Fruit fly (Drosophila melanogaster) whole organism, embryonic: ENCODE data around the gene yellow-e.

Experiments
- ATbp ChIP-seq: fragments of 200-800 bp; sonication (Bioruptor generic); optimal IDR thresholded peaks from 2 replicates; lab custom pipeline; 2017; ENCODE audit warnings: missing biosample characterization, mild to moderate bottlenecking, missing genetic modification characterization, missing genetic modification reagents
- Atf6 ChIP-seq: fragments of 200-800 bp; sonication (Bioruptor generic); IDR thresholded peaks from 2 replicates; pipeline ENCODE4 v1.3.6; 2022; ENCODE audit warnings: missing biosample characterization, missing genetic modification characterization
- BEAF-32 ChIP-seq: fragments of 200-800 bp; sonication (Bioruptor generic); optimal IDR thresholded peaks from 3 replicates; lab custom pipeline; 2017; ENCODE audit warnings: missing biosample characterization, missing genetic modification characterization, mild to moderate bottlenecking, moderate library complexity, missing genetic modification reagents
- Blimp-1 ChIP-seq: fragments of 200-800 bp; sonication (Bioruptor generic); optimal IDR thresholded peaks from 3 replicates; lab custom pipeline; 2018; ENCODE audit warnings: missing biosample characterization, missing genetic modification characterization, mild to moderate bottlenecking, moderate library complexity, missing genetic modification reagents
- CG10654 ChIP-seq: fragments of 200-800 bp; sonication (Bioruptor generic); optimal IDR thresholded peaks from 2 replicates; lab custom pipeline; 2016; ENCODE audit warnings: missing biosample characterization, missing genetic modification characterization
- CG11247 ChIP-seq: fragments of 200-800 bp; sonication (Bioruptor generic); IDR thresholded peaks from 2 replicates; pipeline ENCODE4 v1.3.6; 2022; ENCODE audit warnings: missing biosample characterization, missing genetic modification characterization
- CG11695 ChIP-seq: fragments of 200-800 bp; sonication (Bioruptor generic); IDR thresholded peaks from 3 replicates; pipeline ENCODE4 v1.3.6; 2022; ENCODE audit warnings: missing biosample characterization, missing genetic modification characterization
- CG11723 ChIP-seq: fragments of 200-800 bp; sonication (Bioruptor generic); optimal IDR thresholded peaks from 2 replicates; lab custom pipeline; 2017; ENCODE audit warnings: missing biosample characterization, mild to moderate bottlenecking, missing genetic modification characterization
- CG12391 ChIP-seq: fragments of 200-800 bp; sonication (Bioruptor generic); optimal IDR thresholded peaks from 3 replicates; lab custom pipeline; 2018; ENCODE audit warnings: missing biosample characterization, mild to moderate bottlenecking, missing genetic modification characterization, moderate library complexity
- CG13775 ChIP-seq: fragments of 200-800 bp; sonication (Bioruptor generic); optimal IDR thresholded peaks from 3 replicates; lab custom pipeline; 2017; ENCODE audit warnings: missing biosample characterization, mild to moderate bottlenecking, missing genetic modification characterization
- CG14014 ChIP-seq: fragments of 200-800 bp; sonication (Bioruptor generic); IDR thresholded peaks from 2 replicates; pipeline ENCODE4 v1.3.6; 2022; ENCODE audit warnings: missing biosample characterization, missing genetic modification characterization
- CG14441 ChIP-seq: fragments of 200-800 bp; sonication (Bioruptor generic); IDR thresholded peaks from 2 replicates; pipeline ENCODE4 v1.3.6; 2022; ENCODE audit warnings: missing biosample characterization, missing genetic modification characterization
- CG15073 ChIP-seq: fragments of 200-800 bp; sonication (Bioruptor generic); optimal IDR thresholded peaks from 2 replicates; lab custom pipeline; 2016; ENCODE audit warnings: missing biosample characterization, missing genetic modification characterization
- CG16863 ChIP-seq: fragments of 200-800 bp; sonication (Bioruptor generic); optimal IDR thresholded peaks from 3 replicates; lab custom pipeline; 2016; ENCODE audit warnings: missing biosample characterization, missing genetic modification characterization
- CG2199 ChIP-seq: fragments of 200-800 bp; sonication (Bioruptor generic); IDR thresholded peaks from 3 replicates; pipeline ENCODE4 v1.3.6; 2022; ENCODE audit warnings: missing biosample characterization, missing genetic modification characterization
- CG2889 ChIP-seq: fragments of 200-800 bp; sonication (Bioruptor generic); IDR thresholded peaks from 3 replicates; pipeline ENCODE4 v1.3.6; 2022; ENCODE audit warnings: missing biosample characterization, missing genetic modification characterization
- CG3065 ChIP-seq: fragments of 200-800 bp; sonication (Bioruptor generic); optimal IDR thresholded peaks from 2 replicates; lab custom pipeline; 2016; ENCODE audit warnings: missing biosample characterization, missing genetic modification characterization
- CG31365 ChIP-seq: fragments of 200-800 bp; sonication (Bioruptor generic); optimal IDR thresholded peaks from 2 replicates; lab custom pipeline; 2018; ENCODE audit warnings: missing biosample characterization, mild to moderate bottlenecking, missing genetic modification characterization
- CG31388 ChIP-seq: fragments of 200-800 bp; sonication (Bioruptor generic); optimal IDR thresholded peaks from 2 replicates; lab custom pipeline; 2016; ENCODE audit warnings: missing biosample characterization, missing genetic modification characterization
- CG33557 ChIP-seq: fragments of 200-800 bp; sonication (Bioruptor generic); optimal IDR thresholded peaks from 2 replicates; lab custom pipeline; 2019; ENCODE audit warnings: missing biosample characterization, mild to moderate bottlenecking, missing genetic modification characterization, moderate library complexity
- CG34224 ChIP-seq: fragments of 200-800 bp; sonication (Bioruptor generic); IDR thresholded peaks from 3 replicates; pipeline ENCODE4 v1.3.6; 2022; ENCODE audit warnings: missing biosample characterization, missing genetic modification characterization; ENCODE audit not compliant: partially characterized antibody
- CG42726 ChIP-seq: fragments of 200-800 bp; sonication (Bioruptor generic); IDR thresholded peaks from 2 replicates; pipeline ENCODE4 v1.3.6; 2022; ENCODE audit warnings: missing biosample characterization, missing genetic modification characterization; ENCODE audit not compliant: partially characterized antibody
- CG4328 ChIP-seq: fragments of 200-800 bp; sonication (Bioruptor generic); optimal IDR thresholded peaks from 3 replicates; lab custom pipeline; 2017; ENCODE audit warnings: missing biosample characterization, missing genetic modification reagents, missing genetic modification characterization
- CG4404 ChIP-seq: fragments of 200-800 bp; sonication (Bioruptor generic); IDR thresholded peaks from 2 replicates; pipeline ENCODE4 v1.3.6; 2022; ENCODE audit warnings: missing biosample characterization, missing genetic modification characterization
- CG8478 ChIP-seq: fragments of >200 bp; optimal IDR thresholded peaks from 2 replicates; lab custom pipeline; 2018
- Dip2 ChIP-seq: fragments of 200-800 bp; sonication (Bioruptor generic); IDR thresholded peaks from 2 replicates; pipeline ENCODE4 v1.3.6; 2022; ENCODE audit warnings: missing biosample characterization, missing genetic modification characterization
- Doc3 ChIP-seq: fragments of 200-800 bp; sonication (Bioruptor generic); IDR thresholded peaks from 3 replicates; pipeline ENCODE4 v1.3.6; 2022; ENCODE audit warnings: missing biosample characterization, missing genetic modification characterization; ENCODE audit not compliant: partially characterized antibody
- Fer3 ChIP-seq: fragments of 200-800 bp; sonication (Bioruptor generic); optimal IDR thresholded peaks from 2 replicates; lab custom pipeline; 2018; ENCODE audit warnings: missing biosample characterization, mild to moderate bottlenecking, missing genetic modification characterization, moderate library complexity
- Hmx ChIP-seq: fragments of 200-800 bp; sonication (Bioruptor generic); optimal IDR thresholded peaks from 2 replicates; lab custom pipeline; 2016; ENCODE audit warnings: missing biosample characterization, missing genetic modification characterization
- Hr39 ChIP-seq: fragments of >200 bp; optimal IDR thresholded peaks from 2 replicates; lab custom pipeline; 2017
- Opbp ChIP-seq: fragments of 200-800 bp; sonication (Bioruptor generic); IDR thresholded peaks from 3 replicates; pipeline ENCODE4 v1.3.6; 2022; ENCODE audit warnings: missing biosample characterization, missing genetic modification characterization; ENCODE audit not compliant: partially characterized antibody
- Spps ChIP-seq: fragments of 200-800 bp; sonication (Bioruptor generic); optimal IDR thresholded peaks from 2 replicates; lab custom pipeline; 2018; ENCODE audit warnings: missing biosample characterization, mild to moderate bottlenecking, missing genetic modification characterization
- Sry-β ChIP-seq: fragments of 200-800 bp; sonication (Bioruptor generic); optimal IDR thresholded peaks from 2 replicates; lab custom pipeline; 2018; ENCODE audit warnings: missing biosample characterization, mild to moderate bottlenecking, missing genetic modification characterization, moderate library complexity
- ac ChIP-seq: fragments of 200-800 bp; sonication (Bioruptor generic); optimal IDR thresholded peaks from 3 replicates; lab custom pipeline; 2017; ENCODE audit warnings: missing biosample characterization, mild to moderate bottlenecking, missing genetic modification characterization
- al ChIP-seq: fragments of 200-800 bp; sonication (Bioruptor generic); IDR thresholded peaks from 2 replicates; pipeline ENCODE4 v1.3.6; 2022; ENCODE audit warnings: missing biosample characterization, missing genetic modification characterization
- bcd ChIP-seq: fragments of 200-800 bp; sonication (Bioruptor generic); optimal IDR thresholded peaks from 2 replicates; lab custom pipeline; 2017; ENCODE audit warnings: missing biosample characterization, mild to moderate bottlenecking, missing genetic modification characterization
- chn ChIP-seq: fragments of 200-800 bp; sonication (Bioruptor generic); optimal IDR thresholded peaks from 2 replicates; lab custom pipeline; 2016; ENCODE audit warnings: missing biosample characterization, missing genetic modification characterization
- ems ChIP-seq: fragments of 200-800 bp; sonication (Bioruptor generic); optimal IDR thresholded peaks from 3 replicates; lab custom pipeline; 2016; ENCODE audit warnings: missing biosample characterization, missing genetic modification characterization
- en ChIP-seq: fragments of 200-800 bp; sonication (Bioruptor generic); optimal IDR thresholded peaks from 2 replicates; lab custom pipeline; 2016; ENCODE audit warnings: missing biosample characterization, missing genetic modification characterization
- eyg ChIP-seq: fragments of 200-800 bp; sonication (Bioruptor generic); optimal IDR thresholded peaks from 3 replicates; lab custom pipeline; 2016; ENCODE audit warnings: missing biosample characterization, missing genetic modification characterization
- fru ChIP-seq: fragments of >200 bp; optimal IDR thresholded peaks from 2 replicates; lab custom pipeline; 2017
- grau ChIP-seq: fragments of 200-800 bp; optimal IDR thresholded peaks from 3 replicates; lab custom pipeline; 2019; ENCODE audit warnings: missing biosample characterization, mild to moderate bottlenecking, missing genetic modification characterization, moderate library complexity
- lmd ChIP-seq: fragments of 200-800 bp; sonication (Bioruptor generic); IDR thresholded peaks from 2 replicates; pipeline ENCODE4 v1.3.6; 2022; ENCODE audit warnings: missing biosample characterization, missing genetic modification characterization
- p53 ChIP-seq: fragments of 200-800 bp; sonication (Bioruptor generic); optimal IDR thresholded peaks from 2 replicates; lab custom pipeline; 2016; ENCODE audit warnings: missing biosample characterization, missing genetic modification characterization
- pho ChIP-seq: fragments of 200-800 bp; sonication (Bioruptor generic); optimal IDR thresholded peaks from 2 replicates; lab custom pipeline; 2016; ENCODE audit warnings: missing biosample characterization, missing genetic modification characterization
- prd ChIP-seq, 3 experiments: fragments of >200 bp in 2 of 3; fragments of 200-800 bp in 1 of 3; sonication (Bioruptor generic) in 1 of 3; optimal IDR thresholded peaks in 2 of 3; IDR thresholded peaks in 1 of 3; 2 replicates in 2 of 3; 3 replicates in 1 of 3; pipeline versions ENCODE4 v1.3.6 to Lab custom; 2017 to 2022; ENCODE audit warnings: missing biosample characterization in 1 of 3, missing genetic modification characterization in 1 of 3
- sima ChIP-seq: fragments of 200-800 bp; sonication (Bioruptor generic); optimal IDR thresholded peaks from 2 replicates; lab custom pipeline; 2016; ENCODE audit warnings: missing biosample characterization, missing genetic modification characterization
- sisA ChIP-seq: fragments of 200-800 bp; sonication (Bioruptor generic); IDR thresholded peaks from 2 replicates; pipeline ENCODE4 v1.3.6; 2022; ENCODE audit warnings: missing biosample characterization, missing genetic modification characterization
- trh ChIP-seq: fragments of 200-800 bp; sonication (Bioruptor generic); optimal IDR thresholded peaks from 2 replicates; lab custom pipeline; 2016; ENCODE audit warnings: missing biosample characterization, missing genetic modification characterization
- z ChIP-seq: fragments of 200-800 bp; sonication (Bioruptor generic); IDR thresholded peaks from 3 replicates; pipeline ENCODE4 v1.3.6; 2022; ENCODE audit warnings: missing biosample characterization, missing genetic modification characterization

The yellow-e gene

DNA sequence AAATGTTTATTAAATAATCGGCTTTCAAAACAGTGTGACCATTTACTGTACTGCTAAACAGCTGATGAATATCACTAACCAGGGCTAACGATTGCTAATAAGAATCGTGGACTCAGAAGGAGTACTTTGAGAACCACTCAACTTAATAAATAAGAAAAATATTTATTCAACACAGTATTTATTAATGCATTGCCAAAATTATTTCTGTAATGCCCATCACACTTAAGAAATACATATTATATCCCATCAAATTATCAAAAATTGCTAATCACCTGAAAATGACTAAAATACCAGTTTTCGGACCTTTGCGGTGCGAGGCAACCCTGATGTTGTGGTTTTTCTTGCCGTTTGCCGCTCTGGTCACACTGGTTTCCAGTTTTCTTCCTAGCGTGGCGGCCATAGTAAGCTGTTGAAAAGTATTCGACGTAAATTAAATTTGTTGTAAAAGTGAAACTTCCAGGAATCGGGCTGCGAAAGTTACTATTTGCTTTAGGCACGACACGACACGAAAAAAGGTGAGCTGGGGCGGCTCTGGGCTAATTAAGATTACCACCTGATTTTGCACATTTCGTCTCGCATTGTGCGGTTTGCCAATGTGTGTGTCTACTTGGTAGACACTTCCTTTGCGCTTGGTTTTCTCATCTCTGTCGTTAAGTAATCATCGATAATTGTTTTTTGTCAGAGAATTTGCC is 33.2 kb downstream of the yellow-e start, which contains the start of the genes mRpS21 and Droj2 (continued):
- no peak for TF ChIP-seq CG3065 (GFP tag; lab: Kevin White, UChicago)
- TF ChIP-seq fru (lab: Kevin White, UChicago): no peak
- TF ChIP-seq grau (tag; lab: Kevin White, UChicago): peak; percentile 67
- TF ChIP-seq lmd (GFP tag; lab: Robert Waterston, UW): peak; percentile 52; the same call in 1 of the 2 replicates
- no peak for TF ChIP-seq trh (GFP tag; lab: Kevin White, UChicago)
- no peak for TF ChIP-seq Blimp-1
- TF ChIP-seq ATbp: no peak
- TF ChIP-seq CG13775 (GFP tag; lab: Kevin White, UChicago): peak; percentile 56
- peak; percentile 6 for TF ChIP-seq CG16863 (GFP tag; lab: Kevin White, UChicago)
- TF ChIP-seq CG34224: no peak
- TF ChIP-seq CG4404 (GFP tag; lab: Robert Waterston, UW): no peak
- peak; percentile 71 for TF ChIP-seq CG12391
- TF ChIP-seq p53: no peak
- TF ChIP-seq CG31365 (tag; lab: Kevin White, UChicago): no peak
- no peak for TF ChIP-seq Opbp (GFP tag; lab: Robert Waterston, UW)
- no peak for TF ChIP-seq Dip2 (GFP tag; lab: Robert Waterston, UW)
- TF ChIP-seq CG14441 (GFP tag; lab: Robert Waterston, UW): peak; percentile 14; the same call in 1 of the 2 replicates
- 0 out of 2 replicates have a peak, but pooled peaks have one; percentile 39 for TF ChIP-seq sisA
- TF ChIP-seq Doc3 (GFP tag; lab: Robert Waterston, UW): no peak
- TF ChIP-seq CG15073 (GFP tag; lab: Kevin White, UChicago): no peak
- TF ChIP-seq Spps (tag; lab: Kevin White, UChicago): no peak
- peak; percentile 43; the same call in 1 of the 2 replicates for TF ChIP-seq CG14014 (GFP tag; lab: Robert Waterston, UW)
- TF ChIP-seq CG4328: peak; percentile 21
- TF ChIP-seq Hmx (GFP tag; lab: Kevin White, UChicago): no peak
- TF ChIP-seq CG11695 (GFP tag; lab: Robert Waterston, UW): no peak
- no peak for TF ChIP-seq CG31388
- TF ChIP-seq al (GFP tag; lab: Robert Waterston, UW): peak; percentile 47; the same call in 1 of the 2 replicates
- peak; percentile 7 for TF ChIP-seq eyg
- TF ChIP-seq chn: peak; percentile 18
- no peak for TF ChIP-seq CG42726 (GFP tag; lab: Robert Waterston, UW)
- no peak for TF ChIP-seq en (GFP tag; lab: Kevin White, UChicago)
- no peak for TF ChIP-seq CG2199 (GFP tag; lab: Robert Waterston, UW)
- TF ChIP-seq z (GFP tag; lab: Robert Waterston, UW): no peak
- peak; percentile 66 for TF ChIP-seq pho
- TF ChIP-seq CG33557: peak; percentile 44
- peak; percentile 65 for TF ChIP-seq BEAF-32
- no peak for TF ChIP-seq CG11723 (GFP tag; lab: Kevin White, UChicago)
- TF ChIP-seq CG10654 (GFP tag; lab: Kevin White, UChicago): peak; percentile 37
- peak; percentile 15 for TF ChIP-seq ems
- peak; percentile 47 for TF ChIP-seq Fer3
- TF ChIP-seq prd (optimal IDR thresholded peaks at IDR 0.05; lab: Kevin White, UChicago): no peak
- peak; percentile 61 for TF ChIP-seq prd (GFP tag; IDR thresholded peaks at IDR 0.05; lab: Robert Waterston, UW)
- 0 out of 2 replicates have a peak, but pooled peaks have one; percentile 28 for TF ChIP-seq CG11247 (GFP tag; lab: Robert Waterston, UW)
- TF ChIP-seq CG8478: no peak
- peak; percentile 57 for TF ChIP-seq bcd
- peak; percentile 46; the same call in 1 of the 2 replicates for TF ChIP-seq Atf6 (GFP tag; lab: Robert Waterston, UW)
- TF ChIP-seq CG2889: no peak
- no peak for TF ChIP-seq ac (GFP tag; lab: Kevin White, UChicago)
- TF ChIP-seq sima (GFP tag; lab: Kevin White, UChicago): no peak
- no peak for TF ChIP-seq Hr39 (lab: Kevin White, UChicago)
- no peak for TF ChIP-seq Sry-β (GFP tag; lab: Kevin White, UChicago)
